Worm (Caenorhabditis elegans): ENCODE results near the gene F32D8.5.

F32D8.5 gene

DNA sequence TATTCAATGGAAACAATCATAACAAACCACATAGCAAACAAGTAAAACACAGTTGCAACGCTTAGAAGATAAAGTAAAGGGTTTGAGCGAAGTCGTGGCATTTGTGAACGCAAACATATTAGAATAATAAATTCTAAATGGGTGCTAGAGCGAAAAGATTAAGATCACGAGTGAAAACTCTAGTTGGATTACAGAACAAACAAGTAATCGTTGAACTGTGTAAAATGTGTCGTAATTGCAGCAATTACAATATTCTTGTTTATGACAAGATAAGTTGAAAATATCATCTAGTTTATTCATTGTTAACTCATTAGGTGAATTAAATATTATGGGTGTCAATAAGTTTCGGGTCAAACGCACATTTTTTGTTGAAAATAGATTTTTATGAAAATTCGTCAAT lies 8.1 kb downstream of the F32D8.5 start, which contains the start of gene F32D8.8:
Gene F32D8.8, minus strand, starts transcription at position 101 of the 400 bp plus-strand sequence.
- no peak for TF ChIP-seq ham-2 (GFP tag; optimal IDR thresholded peaks at IDR 0.05)
- TF ChIP-seq cnd-1 (tag; optimal IDR thresholded peaks at IDR 0.05): no peak
- no peak for TF ChIP-seq mep-1 (tag; optimal IDR thresholded peaks at IDR 0.05)
- no peak for TF ChIP-seq mls-2 (tag; optimal IDR thresholded peaks at IDR 0.05)
- no peak for TF ChIP-seq flh-1 (GFP tag; optimal IDR thresholded peaks at IDR 0.05)
- TF ChIP-seq lsy-2 (tag; optimal IDR thresholded peaks at IDR 0.05): no peak
- no peak for TF ChIP-seq pha-4 (tag; optimal IDR thresholded peaks at IDR 0.05)
- TF ChIP-seq unc-120 (tag; optimal IDR thresholded peaks at IDR 0.05; ENCODE audit: poor library complexity, severe bottlenecking): no peak
- no peak for TF ChIP-seq unc-62 (GFP tag; optimal IDR thresholded peaks at IDR 0.05)

DNA sequence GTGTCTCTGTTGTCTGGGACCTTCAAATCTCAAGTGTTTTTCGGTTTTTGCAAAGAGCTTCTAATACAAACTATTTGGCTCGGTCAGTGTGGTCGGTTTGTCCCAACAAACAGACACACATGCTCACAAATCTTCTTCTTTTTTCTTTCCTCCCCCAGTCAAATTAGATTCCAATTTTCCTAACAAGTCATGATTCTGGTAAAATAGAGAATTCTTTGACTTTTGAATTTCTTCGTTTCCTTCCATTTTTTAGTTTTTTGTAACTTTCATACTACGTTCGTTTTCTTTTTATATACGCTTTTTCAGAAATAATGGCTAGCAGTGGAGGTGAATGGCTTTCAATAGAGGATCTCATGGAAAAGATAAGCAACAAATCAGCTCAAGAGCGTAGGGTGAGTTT lies 9.1 kb downstream of the F32D8.5 start, which contains the start of gene F32D8.15:
Gene F32D8.15, plus strand, starts transcription at position 301 of the 400 bp plus-strand sequence.
- peak; percentile 48 for TF ChIP-seq ces-1 (GFP tag; optimal IDR thresholded peaks at IDR 0.05)
- no peak for TF ChIP-seq lin-13 (tag; optimal IDR thresholded peaks at IDR 0.05)
- no peak for TF ChIP-seq nhr-76 (tag; optimal IDR thresholded peaks at IDR 0.05)

DNA sequence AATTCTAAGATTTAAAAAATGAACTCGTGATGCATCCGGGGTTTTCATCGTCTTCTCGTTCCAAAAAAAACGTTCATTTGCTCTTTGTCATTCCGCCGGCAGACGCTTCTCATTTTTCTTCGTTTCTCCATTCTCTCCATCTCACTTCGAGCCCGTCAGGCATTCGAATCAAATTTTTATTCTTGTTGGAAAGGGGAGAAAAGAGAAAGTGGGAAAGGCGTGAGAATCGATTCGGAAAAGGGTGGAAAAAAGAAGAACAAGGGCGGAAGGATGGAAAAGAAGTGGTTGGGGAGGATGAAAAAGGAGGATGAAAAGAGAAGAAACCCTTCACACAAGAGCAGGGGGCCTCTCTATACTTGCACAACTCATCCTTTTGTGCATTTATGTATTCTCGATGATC lies 10.2 kb downstream of the F32D8.5 start:
- TF ChIP-seq cnd-1 (tag; optimal IDR thresholded peaks at IDR 0.05): no peak
- peak; percentile 6 for TF ChIP-seq unc-120 (tag; optimal IDR thresholded peaks at IDR 0.05; ENCODE audit: poor library complexity, severe bottlenecking)
- TF ChIP-seq ces-1 (GFP tag; optimal IDR thresholded peaks at IDR 0.05): peak; percentile 68
- TF ChIP-seq blmp-1 (tag; optimal IDR thresholded peaks at IDR 0.05): no peak

DNA sequence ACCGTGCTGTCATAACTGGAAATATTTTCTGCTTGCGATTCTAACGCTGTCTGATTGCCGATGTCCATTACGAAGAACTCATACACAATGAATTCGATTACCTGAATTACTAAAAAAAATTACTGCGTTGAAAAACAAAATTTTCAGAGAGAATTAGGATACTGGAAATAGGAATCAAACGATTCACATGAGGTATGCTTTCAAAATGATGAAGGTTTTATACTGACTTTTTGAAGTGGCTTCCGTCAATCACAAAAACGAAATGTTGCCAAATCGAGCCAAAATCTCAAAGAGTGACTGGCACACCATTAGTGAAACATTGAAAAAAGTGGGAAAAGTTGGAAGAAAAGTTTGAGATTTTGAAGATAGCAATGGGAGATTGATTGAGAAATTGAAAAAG lies 14.5 kb downstream of the F32D8.5 start, which contains the start of gene zzz-1:
Gene zzz-1, minus strand, starts transcription at position 101 of the 400 bp plus-strand sequence.
- TF ChIP-seq mab-5 (tag; optimal IDR thresholded peaks at IDR 0.05) (no peak), ceh-43 (GFP tag; optimal IDR thresholded peaks at IDR 0.05) (no peak), unc-120 (tag; optimal IDR thresholded peaks at IDR 0.05; ENCODE audit: poor library complexity, severe bottlenecking) (no peak), cnd-1 (tag; optimal IDR thresholded peaks at IDR 0.05) (no peak), drap-1 (GFP tag; optimal IDR thresholded peaks at IDR 0.05) (no peak), nhr-237 (tag; optimal IDR thresholded peaks at IDR 0.05) (no peak), mls-2 (tag; optimal IDR thresholded peaks at IDR 0.05) (no peak)

DNA sequence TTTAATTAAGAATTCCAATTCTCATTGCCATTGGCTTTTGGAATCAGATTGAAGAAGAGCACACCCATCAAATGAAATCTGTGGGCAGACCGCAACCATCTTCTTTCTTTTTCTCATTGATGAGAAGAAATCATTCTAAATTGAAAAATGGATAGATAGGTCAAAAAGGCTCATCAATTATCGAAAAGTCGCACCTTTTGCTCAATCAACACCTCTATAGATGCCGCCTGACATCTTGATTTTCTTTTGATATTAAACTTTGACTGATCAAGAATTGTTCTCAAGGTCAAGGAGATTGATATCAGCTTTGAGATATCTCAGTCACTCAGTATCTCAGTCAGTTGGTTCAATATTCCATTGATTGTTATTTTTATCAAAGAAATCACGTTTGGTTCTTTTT lies 15.4 kb downstream of the F32D8.5 start:
- TF ChIP-seq elt-1 (tag; optimal IDR thresholded peaks at IDR 0.05; ENCODE audit: borderline replicate concordance, insufficient read depth) (no peak), ham-2 (GFP tag; optimal IDR thresholded peaks at IDR 0.05) (no peak), pha-4 (tag; optimal IDR thresholded peaks at IDR 0.05) (no peak), bed-3 (GFP tag; optimal IDR thresholded peaks at IDR 0.05) (no peak), lin-32 (GFP tag; optimal IDR thresholded peaks at IDR 0.05) (no peak), drap-1 (GFP tag; optimal IDR thresholded peaks at IDR 0.05) (no peak), unc-62 (GFP tag; optimal IDR thresholded peaks at IDR 0.05) (no peak), lsy-2 (tag; optimal IDR thresholded peaks at IDR 0.05) (no peak), lin-13 (tag; optimal IDR thresholded peaks at IDR 0.05) (no peak), ceh-39 (tag; optimal IDR thresholded peaks at IDR 0.05) (no peak), elt-3 (tag; optimal IDR thresholded peaks at IDR 0.05) (no peak), mls-2 (tag; optimal IDR thresholded peaks at IDR 0.05) (no peak), nhr-28 (tag; optimal IDR thresholded peaks at IDR 0.05) (no peak), ceh-43 (GFP tag; optimal IDR thresholded peaks at IDR 0.05) (no peak), ceh-83 (GFP tag; optimal IDR thresholded peaks at IDR 0.05) (no peak), sem-2 (GFP tag; optimal IDR thresholded peaks at IDR 0.05) (no peak), blmp-1 (tag; optimal IDR thresholded peaks at IDR 0.05) (no peak), nhr-237 (tag; optimal IDR thresholded peaks at IDR 0.05) (no peak), unc-39 (tag; optimal IDR thresholded peaks at IDR 0.05) (no peak), snpc-4 (tag; optimal IDR thresholded peaks at IDR 0.05) (no peak)

DNA sequence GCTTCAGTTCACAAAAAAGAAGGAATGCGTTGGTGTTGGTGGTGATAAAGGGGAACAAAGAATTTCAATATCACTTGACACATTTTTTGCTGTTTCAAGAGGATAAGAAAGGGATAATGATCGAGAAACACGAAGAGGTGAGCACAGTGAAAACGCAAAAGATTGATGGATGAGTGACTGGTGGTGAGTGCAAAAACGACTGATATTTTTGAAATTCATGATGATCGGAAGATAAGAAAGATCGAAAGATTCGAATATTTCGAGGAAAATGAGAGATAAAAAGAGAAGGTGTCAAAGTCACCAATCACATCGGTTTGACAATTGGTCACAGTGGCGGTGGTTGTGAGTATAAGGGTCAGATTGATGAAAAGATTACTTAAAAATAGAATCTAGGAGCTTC lies 21.3 kb downstream of the F32D8.5 start:
- TF ChIP-seq unc-62 (GFP tag; optimal IDR thresholded peaks at IDR 0.05) (peak; percentile 81), nhr-28 (tag; optimal IDR thresholded peaks at IDR 0.05) (no peak), pha-4 (tag; optimal IDR thresholded peaks at IDR 0.05) (no peak), mls-2 (tag; optimal IDR thresholded peaks at IDR 0.05) (no peak), drap-1 (GFP tag; optimal IDR thresholded peaks at IDR 0.05) (no peak), flh-1 (GFP tag; optimal IDR thresholded peaks at IDR 0.05) (no peak)

DNA sequence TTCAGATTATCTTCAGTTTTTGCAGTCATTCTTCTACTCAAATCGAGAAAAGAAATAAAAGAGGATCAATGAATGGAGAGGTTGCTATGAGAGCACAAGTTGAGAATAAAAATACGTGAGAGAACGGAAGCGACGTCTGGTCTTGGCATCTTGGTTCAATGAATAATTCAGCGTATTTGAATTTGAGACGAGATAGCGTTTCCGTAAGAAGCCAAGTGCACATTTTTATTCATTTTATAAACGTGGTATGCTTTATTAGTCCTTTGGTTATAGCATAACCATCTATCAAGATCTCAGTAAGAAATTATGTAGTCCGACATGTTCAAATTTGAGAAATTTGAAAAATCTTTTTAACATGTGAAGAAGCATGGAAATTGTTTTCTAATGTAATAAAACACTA lies 23.8 kb downstream of the F32D8.5 start, which contains the start of gene F58B4.2:
Gene F58B4.2, minus strand, starts transcription at position 101 of the 400 bp plus-strand sequence.
- TF ChIP-seq elt-1 (tag; optimal IDR thresholded peaks at IDR 0.05; ENCODE audit: borderline replicate concordance, insufficient read depth) (no peak), mep-1 (tag; optimal IDR thresholded peaks at IDR 0.05) (no peak), nhr-2 (tag; optimal IDR thresholded peaks at IDR 0.05) (no peak), lin-32 (GFP tag; optimal IDR thresholded peaks at IDR 0.05) (no peak), ces-1 (GFP tag; optimal IDR thresholded peaks at IDR 0.05) (no peak), blmp-1 (tag; optimal IDR thresholded peaks at IDR 0.05) (no peak), snpc-4 (tag; optimal IDR thresholded peaks at IDR 0.05) (no peak), zip-8 (tag; optimal IDR thresholded peaks at IDR 0.05) (no peak), ham-2 (GFP tag; optimal IDR thresholded peaks at IDR 0.05) (no peak), sem-2 (GFP tag; optimal IDR thresholded peaks at IDR 0.05) (no peak), cnd-1 (tag; optimal IDR thresholded peaks at IDR 0.05) (no peak), ceh-39 (tag; optimal IDR thresholded peaks at IDR 0.05) (no peak), flh-1 (GFP tag; optimal IDR thresholded peaks at IDR 0.05) (no peak), bed-3 (GFP tag; optimal IDR thresholded peaks at IDR 0.05) (no peak), mls-2 (tag; optimal IDR thresholded peaks at IDR 0.05) (no peak)

Data from whole organism, mixed stage, embryonic.